Worm (Caenorhabditis elegans) whole organism, L1 larva: ENCODE data around the gene Y69H2.17.

Experiments used
- fkh-10 ChIP-seq: sonication (generic microtip); optimal IDR thresholded peaks from 2 replicates; lab custom pipeline; 2017; ENCODE audit warnings: missing biosample characterization, missing genetic modification reagents, missing genetic modification characterization
- fkh-4 ChIP-seq: sonication (generic microtip); optimal IDR thresholded peaks from 2 replicates; lab custom pipeline; 2016; ENCODE audit warnings: missing compliant biosample characterization, missing genetic modification characterization, borderline replicate concordance
- lin-39 ChIP-seq: fragments of 150-350 bp; optimal IDR thresholded peaks from 2 replicates; lab custom pipeline; 2014; ENCODE audit warnings: missing biosample characterization, missing genetic modification reagents, missing genetic modification characterization
- mep-1 ChIP-seq: fragments of 150-350 bp; optimal IDR thresholded peaks from 2 replicates; lab custom pipeline; 2014; ENCODE audit warnings: missing biosample characterization, missing genetic modification characterization

- no peak for TF ChIP-seq fkh-4 (tag; lab: Kevin White, UChicago)
- no peak for TF ChIP-seq fkh-10 (GFP tag; lab: Kevin White, UChicago)
- TF ChIP-seq lin-39 (tag; lab: Kevin White, UChicago), result no peak
- peak; percentile 66 for TF ChIP-seq mep-1 (tag; lab: Kevin White, UChicago)
These were observed 4.9 kb downstream of the Y69H2.17 start, which contains the start of the genes ubc-19 and Y69H2.7 for ce11 chrV:18689681-18690080.
